Fruit fly (Drosophila melanogaster) whole organism, pupa: ENCODE results near the gene dec.

Experiments used
- CG10348 ChIP-seq: fragments of 200-800 bp; sonication (Bioruptor generic); IDR thresholded peaks from 2 replicates; pipeline ENCODE4 v1.3.6; 2022; ENCODE audit warnings: missing biosample characterization, missing genetic modification characterization
- CG12605 ChIP-seq: fragments of 200-800 bp; sonication (Bioruptor generic); IDR thresholded peaks from 2 replicates; pipeline ENCODE4 v1.3.6; 2022; ENCODE audit warnings: missing biosample characterization, missing genetic modification characterization
- CG13204 ChIP-seq: fragments of 200-800 bp; sonication (Bioruptor generic); optimal IDR thresholded peaks from 2 replicates; lab custom pipeline; 2018; ENCODE audit warnings: missing biosample characterization, mild to moderate bottlenecking, missing genetic modification characterization, moderate library complexity
- CG14655 ChIP-seq: fragments of 200-800 bp; sonication (Bioruptor generic); optimal IDR thresholded peaks from 3 replicates; lab custom pipeline; 2017; ENCODE audit warnings: mild to moderate bottlenecking, missing biosample characterization, missing genetic modification reagents, missing genetic modification characterization
- CG15710 ChIP-seq: fragments of 200-800 bp; sonication (Bioruptor generic); optimal IDR thresholded peaks from 2 replicates; lab custom pipeline; 2018; ENCODE audit warnings: missing biosample characterization, mild to moderate bottlenecking, missing genetic modification characterization, moderate library complexity
- CG17806 ChIP-seq: fragments of 200-800 bp; sonication (Bioruptor generic); optimal IDR thresholded peaks from 2 replicates; lab custom pipeline; 2018; ENCODE audit warnings: missing biosample characterization, mild to moderate bottlenecking, missing genetic modification characterization, moderate library complexity
- CG32121 ChIP-seq: fragments of 200-800 bp; sonication (Bioruptor generic); IDR thresholded peaks from 2 replicates; pipeline ENCODE4 v1.3.6; 2022; ENCODE audit warnings: missing biosample characterization, missing genetic modification characterization
- CG34367 ChIP-seq: fragments of 200-800 bp; sonication (Bioruptor generic); optimal IDR thresholded peaks from 2 replicates; lab custom pipeline; 2018; ENCODE audit warnings: missing biosample characterization, mild to moderate bottlenecking, missing genetic modification characterization
- CG4496 ChIP-seq: fragments of 200-800 bp; sonication (Bioruptor generic); IDR thresholded peaks from 3 replicates; pipeline ENCODE4 v1.3.6; 2022; ENCODE audit warnings: missing biosample characterization, missing genetic modification characterization
- CG8159 ChIP-seq: fragments of 200-800 bp; sonication (Bioruptor generic); optimal IDR thresholded peaks from 3 replicates; lab custom pipeline; 2018; ENCODE audit warnings: missing biosample characterization, mild to moderate bottlenecking, missing genetic modification characterization, moderate library complexity
- CG8301 ChIP-seq: fragments of 200-800 bp; sonication (Bioruptor generic); optimal IDR thresholded peaks from 2 replicates; lab custom pipeline; 2018; ENCODE audit warnings: missing biosample characterization, mild to moderate bottlenecking, missing genetic modification characterization
- CG9948 ChIP-seq: fragments of 200-800 bp; sonication (Bioruptor generic); optimal IDR thresholded peaks from 2 replicates; lab custom pipeline; 2018; ENCODE audit warnings: missing biosample characterization, mild to moderate bottlenecking, missing genetic modification characterization, moderate library complexity
- D1 ChIP-seq: fragments of 200-800 bp; sonication (Bioruptor generic); optimal IDR thresholded peaks from 2 replicates; lab custom pipeline; 2018; ENCODE audit warnings: missing biosample characterization, mild to moderate bottlenecking, missing genetic modification characterization, moderate library complexity
- EcR ChIP-seq: fragments of 200-800 bp; sonication (Bioruptor generic); optimal IDR thresholded peaks from 3 replicates; lab custom pipeline; 2019; ENCODE audit warnings: missing biosample characterization, missing genetic modification characterization, mild to moderate bottlenecking, moderate library complexity, missing genetic modification reagents
- Ets98B ChIP-seq: fragments of 200-800 bp; sonication (Bioruptor generic); IDR thresholded peaks from 2 replicates; pipeline ENCODE4 v1.3.6; 2022; ENCODE audit warnings: missing biosample characterization, missing genetic modification characterization
- Pif1A ChIP-seq: fragments of 200-800 bp; sonication (Bioruptor generic); optimal IDR thresholded peaks from 3 replicates; lab custom pipeline; 2016; ENCODE audit warnings: missing biosample characterization, missing genetic modification characterization
- Pif1B ChIP-seq: fragments of 200-800 bp; sonication (Bioruptor generic); optimal IDR thresholded peaks from 3 replicates; lab custom pipeline; 2016; ENCODE audit warnings: missing biosample characterization, missing genetic modification characterization
- Snoo ChIP-seq: fragments of 200-800 bp; sonication (Bioruptor generic); optimal IDR thresholded peaks from 3 replicates; lab custom pipeline; 2017; ENCODE audit warnings: missing biosample characterization, mild to moderate bottlenecking, missing genetic modification characterization, inconsistent platforms
- fd96Ca ChIP-seq: fragments of 200-800 bp; sonication (Bioruptor generic); IDR thresholded peaks from 3 replicates; pipeline ENCODE4 v1.3.6; 2022; ENCODE audit warnings: missing biosample characterization, missing genetic modification characterization
- gl ChIP-seq: fragments of 200-800 bp; sonication (Bioruptor generic); optimal IDR thresholded peaks from 2 replicates; lab custom pipeline; 2018; ENCODE audit warnings: missing biosample characterization, mild to moderate bottlenecking, missing genetic modification characterization
- rn ChIP-seq: fragments of 200-800 bp; sonication (Bioruptor generic); IDR thresholded peaks from 2 replicates; pipeline ENCODE4 v1.3.6; 2022; ENCODE audit warnings: missing biosample characterization, missing genetic modification characterization

Gene dec

DNA sequence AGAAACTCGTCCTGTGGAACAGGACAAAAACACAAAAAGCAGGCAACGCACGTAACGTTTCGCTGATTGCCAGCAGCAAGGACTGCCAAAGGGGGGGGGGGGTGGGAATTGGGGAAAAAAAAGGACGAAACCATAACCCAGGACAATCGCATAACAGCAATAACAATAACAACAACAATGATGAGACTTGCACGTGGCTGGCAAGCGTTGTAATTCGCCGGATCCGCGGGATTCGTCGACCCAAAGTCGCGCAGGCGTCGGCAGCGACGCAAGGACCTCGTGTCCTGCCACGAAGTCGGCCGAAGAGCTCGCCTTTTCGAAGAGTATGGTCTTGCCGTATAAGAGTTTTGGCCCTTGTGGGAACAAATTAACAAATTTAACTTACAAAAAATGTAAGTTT is 47.7 kb downstream of the dec start:
- TF ChIP-seq D1 (tag; lab: Kevin White, UChicago), result no peak
- no peak for TF ChIP-seq CG32121
- TF ChIP-seq CG9948 (tag; lab: Kevin White, UChicago), result no peak
- no peak for TF ChIP-seq fd96Ca
- TF ChIP-seq Snoo (tag; lab: Kevin White, UChicago), result no peak
- no peak for TF ChIP-seq CG17806 (tag; lab: Kevin White, UChicago)
- no peak for TF ChIP-seq CG12605 (GFP tag; lab: Robert Waterston, UW)
- TF ChIP-seq Pif1A (GFP tag; lab: Kevin White, UChicago), result no peak
- no peak for TF ChIP-seq rn (GFP tag; lab: Robert Waterston, UW)
- no peak for TF ChIP-seq CG13204 (GFP tag; lab: Kevin White, UChicago)
- no peak for TF ChIP-seq CG10348 (GFP tag; lab: Robert Waterston, UW)
- no peak for TF ChIP-seq CG15710
- no peak for TF ChIP-seq CG4496
- no peak for TF ChIP-seq CG8159 (tag; lab: Kevin White, UChicago)

DNA sequence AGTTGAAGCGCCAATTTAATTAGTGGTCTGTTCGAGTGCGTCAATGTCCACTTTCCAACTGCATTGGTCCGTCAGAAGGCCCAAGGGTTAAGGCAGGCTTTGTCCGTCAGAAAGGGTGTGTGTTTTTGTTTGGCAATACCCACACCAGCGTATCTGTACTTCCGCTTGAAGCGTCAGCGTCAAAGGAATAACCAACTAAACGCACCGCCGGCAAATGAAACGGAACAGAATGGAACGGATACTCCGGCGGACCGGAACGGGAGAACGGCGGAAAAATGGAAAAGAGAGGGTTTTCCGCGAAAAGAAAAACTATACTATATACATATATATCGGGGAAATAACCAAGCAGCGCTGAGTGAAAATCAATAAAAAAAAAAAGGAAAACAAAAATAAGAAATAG is 50.1 kb downstream of the dec start:
- TF ChIP-seq gl (tag; lab: Kevin White, UChicago) (no peak), CG12605 (GFP tag; lab: Robert Waterston, UW) (no peak), Ets98B (no peak), fd96Ca (no peak), CG32121 (no peak), CG8301 (tag; lab: Kevin White, UChicago) (no peak), Pif1B (GFP tag; lab: Kevin White, UChicago) (no peak), rn (GFP tag; lab: Robert Waterston, UW) (no peak), EcR (GFP tag; lab: Kevin White, UChicago) (no peak), Snoo (tag; lab: Kevin White, UChicago) (no peak), CG9948 (tag; lab: Kevin White, UChicago) (no peak), CG34367 (tag; lab: Kevin White, UChicago) (no peak), CG8159 (tag; lab: Kevin White, UChicago) (no peak), CG14655 (GFP tag; lab: Kevin White, UChicago) (no peak), CG13204 (GFP tag; lab: Kevin White, UChicago) (no peak), CG4496 (no peak), CG17806 (tag; lab: Kevin White, UChicago) (no peak), CG10348 (GFP tag; lab: Robert Waterston, UW) (no peak), D1 (tag; lab: Kevin White, UChicago) (no peak), CG15710 (no peak)
